Fruit fly (Drosophila melanogaster): ENCODE measurements around the gene Karl.

The Karl gene

dm6 chrX:11764540-11765136 lies 22.5 kb upstream of the Karl start, which contains the start of gene CG9360:
TSS of gene CG9360 (minus strand) at chrX:11764590.
- TF ChIP-seq jigr1 (GFP tag; IDR thresholded peaks at IDR 0.05), result no peak
- no peak for TF ChIP-seq Ada2b (GFP tag; IDR thresholded peaks at IDR 0.05)
- TF ChIP-seq BtbVII (GFP tag; optimal IDR thresholded peaks at IDR 0.05), result no peak
- peak in 1 of 2 experiments; percentile 23 for TF ChIP-seq Trl (optimal IDR thresholded peaks at IDR 0.05)
- no peak for TF ChIP-seq Trl (GFP tag; optimal IDR thresholded peaks at IDR 0.05)
- TF ChIP-seq dati (GFP tag; IDR thresholded peaks at IDR 0.05), result no peak
- TF ChIP-seq B-H1 (GFP tag; IDR thresholded peaks at IDR 0.05), result no peak
- no peak for TF ChIP-seq Sry-β (GFP tag; optimal IDR thresholded peaks at IDR 0.05)
- no peak for TF ChIP-seq CG15514 (GFP tag; optimal IDR thresholded peaks at IDR 0.05)
- no peak for TF ChIP-seq az2 (GFP tag; optimal IDR thresholded peaks at IDR 0.05)
- no peak for TF ChIP-seq chif (GFP tag; optimal IDR thresholded peaks at IDR 0.05)
- TF ChIP-seq z (GFP tag; IDR thresholded peaks at IDR 0.05), result peak; percentile 80; the same call in 2 of the 3 replicates
- TF ChIP-seq Ets65A (GFP tag), result no peak
- peak; percentile 37 for TF ChIP-seq sens (GFP tag)
- no peak for TF ChIP-seq CG11398 (GFP tag; optimal IDR thresholded peaks at IDR 0.05)
- no peak for TF ChIP-seq E2f1 (GFP tag; IDR thresholded peaks at IDR 0.05)
- peak; percentile 64 for TF ChIP-seq sug (tag; optimal IDR thresholded peaks at IDR 0.05)
- TF ChIP-seq Deaf1 (tag; optimal IDR thresholded peaks at IDR 0.05), result peak; percentile 85
- TF ChIP-seq CG34376 (GFP tag; optimal IDR thresholded peaks at IDR 0.05), result peak; percentile 57
- no peak for TF ChIP-seq ac (GFP tag; optimal IDR thresholded peaks at IDR 0.05)
- no peak for TF ChIP-seq Xrp1 (GFP tag; IDR thresholded peaks at IDR 0.05)
- TF ChIP-seq Taf1 (GFP tag; IDR thresholded peaks at IDR 0.05), result no peak
- no peak for TF ChIP-seq CG10959 (GFP tag; IDR thresholded peaks at IDR 0.05)
- no peak for TF ChIP-seq toy (GFP tag; IDR thresholded peaks at IDR 0.05)
- no peak for TF ChIP-seq nerfin-1 (tag; optimal IDR thresholded peaks at IDR 0.05)
- TF ChIP-seq kay (GFP tag; optimal IDR thresholded peaks at IDR 0.05), result peak; percentile 67
- no peak for TF ChIP-seq CG8478 (optimal IDR thresholded peaks at IDR 0.05)
- TF ChIP-seq CG13123 (GFP tag; optimal IDR thresholded peaks at IDR 0.05), result no peak
- TF ChIP-seq CG3407 (GFP tag; optimal IDR thresholded peaks at IDR 0.05), result no peak
- TF ChIP-seq corto (GFP tag; optimal IDR thresholded peaks at IDR 0.05), result no peak
- peak; percentile 74 for TF ChIP-seq exex (tag; optimal IDR thresholded peaks at IDR 0.05)
- no peak for TF ChIP-seq pita (GFP tag; optimal IDR thresholded peaks at IDR 0.05)
- no peak for TF ChIP-seq CG9727 (GFP tag; optimal IDR thresholded peaks at IDR 0.05)
- TF ChIP-seq mirr (GFP tag; optimal IDR thresholded peaks at IDR 0.05), result peak; percentile 67
- no peak for TF ChIP-seq Opbp (GFP tag; IDR thresholded peaks at IDR 0.05; ENCODE audit: partially characterized antibody)
- no peak for TF ChIP-seq HLHmδ (GFP tag; optimal IDR thresholded peaks at IDR 0.05)
- TF ChIP-seq lbe (GFP tag; optimal IDR thresholded peaks at IDR 0.05), result no peak
- 0 out of 2 replicates have a peak, but pooled peaks have one; percentile 18 for TF ChIP-seq GATAe (GFP tag; conservative IDR thresholded peaks at IDR 0.05)
- no peak for TF ChIP-seq Fer1 (GFP tag; optimal IDR thresholded peaks at IDR 0.05)
- TF ChIP-seq bbx (GFP tag; IDR thresholded peaks at IDR 0.05; ENCODE audit: partially characterized antibody), result no peak
- TF ChIP-seq CG13287 (GFP tag; IDR thresholded peaks at IDR 0.05; ENCODE audit: partially characterized antibody), result no peak
- TF ChIP-seq ind (GFP tag; optimal IDR thresholded peaks at IDR 0.05), result no peak
- TF ChIP-seq Lhr (GFP tag; optimal IDR thresholded peaks at IDR 0.05), result no peak
- no peak for TF ChIP-seq Nf-YA (GFP tag; IDR thresholded peaks at IDR 0.05)
- TF ChIP-seq grn (GFP tag; optimal IDR thresholded peaks at IDR 0.05), result peak; percentile 90
- no peak for TF ChIP-seq CG2116 (GFP tag; optimal IDR thresholded peaks at IDR 0.05)
- TF ChIP-seq Abd-B (GFP tag; optimal IDR thresholded peaks at IDR 0.05), result no peak
- no peak for TF ChIP-seq Gsc (GFP tag; IDR thresholded peaks at IDR 0.05)
- no peak for TF ChIP-seq zf30C (GFP tag; optimal IDR thresholded peaks at IDR 0.05)
- TF ChIP-seq crol (GFP tag; IDR thresholded peaks at IDR 0.05), result peak; percentile 71
- TF ChIP-seq ap (GFP tag; IDR thresholded peaks at IDR 0.05), result no peak
